Worm (Caenorhabditis elegans): ENCODE data around the gene ftt-2.

DNA sequence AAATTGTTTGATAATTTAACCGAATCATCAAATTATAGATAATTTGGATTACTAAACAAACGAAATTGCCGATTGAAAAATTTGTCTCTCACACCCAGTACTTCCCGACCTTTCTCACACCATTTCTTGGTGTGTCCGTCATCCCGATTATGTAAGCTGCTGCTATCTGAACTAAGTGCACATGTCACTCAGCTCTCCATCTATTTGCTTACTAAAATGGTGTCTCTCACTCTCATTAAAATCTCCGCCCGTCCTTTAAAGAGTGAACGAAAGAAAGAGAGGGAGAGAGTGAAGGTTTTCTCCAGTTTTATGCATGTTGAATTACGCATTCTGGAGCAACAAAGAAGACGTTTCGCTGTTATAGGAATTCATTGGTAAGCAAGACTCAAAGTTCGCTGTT lies 50.7 kb downstream of the ftt-2 start:
- no peak for TF ChIP-seq zag-1 (tag; optimal IDR thresholded peaks at IDR 0.05)
- no peak for TF ChIP-seq snpc-4 (tag; optimal IDR thresholded peaks at IDR 0.05)
